Worm (Caenorhabditis elegans) whole organism, midembryonic: ENCODE results near the gene glt-7.

ENCODE experiments used
- T22C8.4 ChIP-seq: fragments of 200-800 bp; sonication (Bioruptor generic); IDR thresholded peaks from 2 replicates; pipeline ENCODE4 v1.3.6; 2022; ENCODE audit warnings: missing genetic modification characterization, missing compliant biosample characterization
- cog-1 ChIP-seq: sonication (generic microtip); optimal IDR thresholded peaks from 2 replicates; lab custom pipeline; 2016; ENCODE audit warnings: missing genetic modification characterization, missing compliant biosample characterization
- flt-1 ChIP-seq: fragments of 200-800 bp; sonication (Bioruptor generic); IDR thresholded peaks from 2 replicates; pipeline ENCODE4 v1.3.6; 2022; ENCODE audit warnings: missing genetic modification characterization, missing compliant biosample characterization
- klf-2 ChIP-seq: fragments of 200-800 bp; sonication (Bioruptor generic); conservative IDR thresholded peaks from 2 replicates; pipeline ENCODE4 v1.3.6; 2022; ENCODE audit warnings: missing genetic modification reagents, missing genetic modification characterization, missing compliant biosample characterization
- med-1 ChIP-seq: sonication (generic microtip); optimal IDR thresholded peaks from 2 replicates; lab custom pipeline; 2017; ENCODE audit warnings: missing genetic modification characterization, mild to moderate bottlenecking, missing compliant biosample characterization, antibody characterized with exemption, missing genetic modification reagents; ENCODE audit not compliant: insufficient read depth
- ref-1 ChIP-seq: fragments of 200-800 bp; sonication (Bioruptor generic); conservative IDR thresholded peaks from 2 replicates; pipeline ENCODE4 v1.3.6; 2022; ENCODE audit warnings: missing genetic modification reagents, missing genetic modification characterization, missing compliant biosample characterization
- tab-1 ChIP-seq: fragments of 200-800 bp; sonication (Bioruptor generic); IDR thresholded peaks from 2 replicates; pipeline ENCODE4 v1.3.6; 2022; ENCODE audit warnings: missing genetic modification characterization, missing compliant biosample characterization
- ztf-23 ChIP-seq: fragments of 200-800 bp; sonication (Bioruptor generic); IDR thresholded peaks from 2 replicates; pipeline ENCODE4 v1.3.6; 2022; ENCODE audit warnings: missing genetic modification reagents, missing genetic modification characterization, missing compliant biosample characterization
- ztf-29 ChIP-seq: fragments of 200-800 bp; sonication (Bioruptor generic); IDR thresholded peaks from 2 replicates; pipeline ENCODE4 v1.3.6; 2022; ENCODE audit warnings: missing genetic modification reagents, missing genetic modification characterization, missing compliant biosample characterization

glt-7 gene

ce11 chrIV:545852-546251 lies 13.9 kb downstream of the glt-7 start:
- TF ChIP-seq ztf-23 (no peak), med-1 (no peak), ztf-29 (GFP tag; lab: Robert Waterston, UW) (no peak), T22C8.4 (no peak), cog-1 (tag; lab: Kevin White, UChicago) (no peak), klf-2 (no peak), flt-1 (GFP tag; lab: Robert Waterston, UW) (no peak), tab-1 (GFP tag; lab: Robert Waterston, UW) (no peak), ref-1 (GFP tag; lab: Robert Waterston, UW) (no peak)

DNA sequence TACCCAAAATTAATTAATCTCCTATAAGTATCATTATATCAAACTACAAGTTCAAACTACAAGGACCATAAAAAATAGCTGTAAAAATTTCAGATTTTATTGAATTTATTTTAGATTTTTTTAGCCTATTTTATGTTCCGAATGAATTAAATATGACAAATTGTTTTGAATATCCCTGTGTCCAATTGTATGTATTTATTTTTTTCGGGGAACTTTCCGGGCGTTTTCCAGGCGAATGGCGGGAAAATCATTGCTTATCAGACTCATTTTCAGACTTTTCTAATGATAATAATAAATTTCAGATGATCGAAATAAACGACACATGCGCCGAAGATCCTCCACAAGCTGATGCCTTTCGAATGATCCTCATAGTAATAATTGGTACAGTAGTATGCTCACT lies 16.1 kb downstream of the glt-7 start, which contains the start of gene F56A11.4:
Gene F56A11.4, plus strand, starts transcription at position 301 of the 400 bp plus-strand sequence.
- TF ChIP-seq ref-1 (GFP tag; lab: Robert Waterston, UW) (no peak), tab-1 (GFP tag; lab: Robert Waterston, UW) (no peak), ztf-23 (no peak), ztf-29 (GFP tag; lab: Robert Waterston, UW) (no peak), cog-1 (tag; lab: Kevin White, UChicago) (no peak), T22C8.4 (no peak), klf-2 (no peak), med-1 (no peak), flt-1 (GFP tag; lab: Robert Waterston, UW) (no peak)

DNA sequence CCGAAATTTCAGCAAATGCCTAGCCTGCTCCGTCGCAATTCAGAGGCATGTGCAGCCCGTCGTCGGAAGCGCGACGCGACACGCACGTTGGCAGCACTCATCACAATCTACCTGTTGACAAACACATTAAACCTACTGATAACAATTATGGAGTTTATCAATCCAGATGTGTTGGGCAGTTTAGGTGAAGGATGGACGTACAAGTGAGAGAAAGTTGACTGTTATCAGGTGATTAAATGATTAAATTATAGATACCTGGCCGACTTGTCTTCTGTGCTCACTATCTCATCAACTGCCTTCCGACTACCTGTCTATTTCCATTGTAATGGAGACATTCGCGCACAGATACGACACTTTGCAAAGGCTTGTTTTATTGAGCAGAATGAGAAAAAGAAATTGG lies 20.0 kb downstream of the glt-7 start:
- no peak for TF ChIP-seq ref-1 (GFP tag; lab: Robert Waterston, UW)
- TF ChIP-seq ztf-29 (GFP tag; lab: Robert Waterston, UW), result no peak
- TF ChIP-seq tab-1 (GFP tag; lab: Robert Waterston, UW), result no peak
- no peak for TF ChIP-seq flt-1 (GFP tag; lab: Robert Waterston, UW)
- no peak for TF ChIP-seq cog-1 (tag; lab: Kevin White, UChicago)
- no peak for TF ChIP-seq ztf-23
- no peak for TF ChIP-seq T22C8.4
- TF ChIP-seq klf-2, result no peak
- no peak for TF ChIP-seq med-1

ce11 chrIV:554005-554404 lies 22.1 kb downstream of the glt-7 start:
- TF ChIP-seq T22C8.4 (no peak), med-1 (no peak), tab-1 (GFP tag; lab: Robert Waterston, UW) (no peak), cog-1 (tag; lab: Kevin White, UChicago) (no peak)

DNA sequence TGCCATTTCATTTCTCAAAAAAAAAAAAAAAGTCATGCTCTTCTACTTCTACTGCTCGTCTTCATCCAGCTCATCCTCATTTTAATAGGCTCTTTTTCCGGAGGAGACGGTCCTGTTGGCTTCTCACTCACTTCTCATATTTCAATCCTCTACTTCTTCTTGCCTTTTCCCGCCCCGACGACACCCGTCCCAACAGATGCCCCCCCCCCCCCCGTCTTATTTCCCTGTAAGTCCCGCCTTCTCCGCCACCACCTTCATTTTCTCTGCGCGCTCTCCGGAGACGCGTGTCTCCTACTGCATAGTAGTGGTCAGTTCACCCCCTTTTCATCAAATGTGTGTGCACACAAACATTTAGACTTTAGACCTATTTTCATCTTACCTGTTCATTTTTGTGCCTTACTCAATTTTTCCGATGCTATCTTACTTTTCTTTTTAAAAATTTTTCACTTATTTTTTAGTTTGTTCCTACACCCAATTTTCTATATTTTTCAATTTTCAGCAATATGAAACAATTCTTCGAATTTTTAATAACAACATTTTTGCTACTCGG lies 26.9 kb downstream of the glt-7 start, which contains the start of gene efn-4:
Gene efn-4, plus strand, starts transcription at position 500 of the 550 bp plus-strand sequence.
- TF ChIP-seq klf-2 (no peak), ztf-23 (0 out of 2 replicates have a peak, but pooled peaks have one; percentile 8)

- TF ChIP-seq cog-1 (tag; lab: Kevin White, UChicago) (no peak), ztf-29 (GFP tag; lab: Robert Waterston, UW) (no peak), med-1 (no peak), tab-1 (GFP tag; lab: Robert Waterston, UW) (no peak), ztf-23 (no peak), flt-1 (GFP tag; lab: Robert Waterston, UW) (no peak), T22C8.4 (no peak), ref-1 (GFP tag; lab: Robert Waterston, UW) (no peak), klf-2 (no peak)
Measured at ce11 chrIV:560314-560713, 28.4 kb downstream of the glt-7 start.

- TF ChIP-seq ztf-29 (GFP tag; lab: Robert Waterston, UW) (no peak), klf-2 (no peak), tab-1 (GFP tag; lab: Robert Waterston, UW) (no peak), T22C8.4 (no peak), ref-1 (GFP tag; lab: Robert Waterston, UW) (no peak), cog-1 (tag; lab: Kevin White, UChicago) (no peak), flt-1 (GFP tag; lab: Robert Waterston, UW) (no peak), med-1 (no peak), ztf-23 (no peak)
Measured at ce11 chrIV:560780-561179, 28.8 kb downstream of the glt-7 start.

DNA sequence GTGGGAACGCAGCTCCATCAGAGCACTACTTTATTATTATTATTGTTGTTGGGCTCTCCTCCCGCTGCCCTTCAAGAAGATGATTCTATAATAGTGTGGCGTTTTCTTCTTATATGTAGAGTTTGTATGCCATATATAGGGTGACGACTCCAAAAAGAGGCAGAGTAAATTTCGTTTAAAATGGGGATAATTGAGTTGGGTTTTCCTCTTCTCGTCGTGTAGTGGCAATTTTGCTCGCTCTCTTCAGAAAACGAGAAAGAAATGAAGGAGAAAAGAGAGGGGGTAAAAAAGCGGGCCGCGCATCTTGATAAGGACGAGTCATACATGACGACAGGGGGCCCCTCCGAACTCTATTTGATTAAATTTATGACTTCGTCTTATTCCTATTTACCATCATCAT lies 31.5 kb downstream of the glt-7 start:
- TF ChIP-seq ztf-23, result no peak
- TF ChIP-seq flt-1 (GFP tag; lab: Robert Waterston, UW), result no peak
- no peak for TF ChIP-seq cog-1 (tag; lab: Kevin White, UChicago)
- no peak for TF ChIP-seq ztf-29 (GFP tag; lab: Robert Waterston, UW)
- no peak for TF ChIP-seq med-1
- no peak for TF ChIP-seq klf-2
- no peak for TF ChIP-seq ref-1 (GFP tag; lab: Robert Waterston, UW)
- TF ChIP-seq tab-1 (GFP tag; lab: Robert Waterston, UW), result no peak
- TF ChIP-seq T22C8.4, result no peak

DNA sequence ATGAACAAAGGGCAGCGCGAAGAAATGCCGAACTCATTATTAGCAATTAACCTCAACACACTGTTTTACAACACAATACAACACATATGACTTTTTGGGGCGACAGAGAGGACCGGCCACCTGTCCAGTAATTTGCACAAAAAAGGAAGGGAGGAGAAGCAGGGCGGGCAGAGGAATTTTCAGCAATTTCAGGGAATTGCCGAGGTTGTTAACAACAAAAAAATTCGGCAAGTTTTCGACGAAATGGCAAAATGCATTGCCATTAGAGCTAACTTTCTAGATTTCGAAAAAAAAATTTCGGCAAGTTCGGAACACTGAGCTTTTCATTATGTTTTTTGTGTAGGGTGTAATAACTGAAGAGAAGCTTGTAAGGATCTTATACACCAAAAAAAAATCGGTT lies 32.1 kb downstream of the glt-7 start:
- TF ChIP-seq ref-1 (GFP tag; lab: Robert Waterston, UW), result no peak
- no peak for TF ChIP-seq cog-1 (tag; lab: Kevin White, UChicago)
- no peak for TF ChIP-seq klf-2

DNA sequence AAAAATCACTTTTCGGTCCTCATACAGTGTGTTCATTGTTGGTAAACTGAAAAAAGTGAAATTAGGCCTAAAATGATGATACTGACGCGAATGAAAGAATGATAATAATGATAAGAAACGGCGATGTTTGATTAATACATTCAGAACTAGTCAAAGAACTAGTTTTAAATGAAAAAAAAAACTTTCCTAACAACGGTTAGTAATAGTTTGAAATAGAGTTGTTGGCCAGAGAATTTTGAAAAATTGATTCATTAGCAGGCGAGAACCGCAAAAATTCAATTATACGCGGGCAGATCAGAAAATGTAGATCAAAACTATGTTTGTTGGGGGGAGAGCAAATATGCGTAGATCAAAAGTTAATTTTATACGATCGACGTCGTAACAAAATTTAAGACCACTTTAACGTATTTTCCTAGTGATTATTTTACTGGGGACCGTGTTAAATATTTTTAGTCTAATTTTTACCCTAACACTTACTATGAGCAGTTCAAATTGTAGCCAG lies 38.9 kb downstream of the glt-7 start, which contains the start of gene F56A11.5:
Gene F56A11.5, minus strand, starts transcription at position 51 of the 502 bp plus-strand sequence.
- TF ChIP-seq ztf-23 (no peak), cog-1 (tag; lab: Kevin White, UChicago) (no peak), ref-1 (GFP tag; lab: Robert Waterston, UW) (no peak), ztf-29 (GFP tag; lab: Robert Waterston, UW) (no peak)

DNA sequence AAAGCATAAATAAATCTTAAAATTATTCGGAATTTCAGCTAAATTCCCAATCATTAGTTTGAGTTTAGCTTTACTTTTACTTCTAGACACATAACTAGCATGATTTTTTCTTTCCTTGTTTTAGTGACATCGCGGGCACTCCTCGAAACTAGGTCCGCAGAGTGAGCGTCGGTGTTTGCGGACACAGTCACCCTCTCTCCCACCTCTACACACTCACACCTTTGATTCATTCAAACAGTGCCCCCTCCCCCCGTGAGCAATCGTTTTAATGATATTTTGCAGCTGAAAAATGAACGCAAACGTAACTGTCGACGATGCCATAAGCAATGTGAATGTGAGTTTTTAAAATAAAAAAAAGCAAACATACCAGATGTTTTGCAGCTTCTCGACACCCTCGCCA lies 40.6 kb downstream of the glt-7 start, which contains the start of gene gex-2:
Gene gex-2, plus strand, starts transcription at position 283 of the 400 bp plus-strand sequence.
- TF ChIP-seq klf-2 (no peak), tab-1 (GFP tag; lab: Robert Waterston, UW) (0 out of 2 replicates have a peak, but pooled peaks have one; percentile 29)
